Fruit fly (Drosophila melanogaster): ENCODE data around the gene CG14610.
A peak's percentile ranks its signal among the peaks of the same experiment; 100 is the strongest.

The CG14610 gene

dm6 chr3R:7127966-7128365, 16.1 kb downstream of the CG14610 start, which contains the start of gene CG10068 (continued):
- TF ChIP-seq CG12391 (tag; optimal IDR thresholded peaks at IDR 0.05): peak; percentile 95
- peak; percentile 84 for TF ChIP-seq nau (GFP tag; optimal IDR thresholded peaks at IDR 0.05)
- peak; percentile 77 for TF ChIP-seq CG6854 (GFP tag; optimal IDR thresholded peaks at IDR 0.05)
- peak; percentile 88 for TF ChIP-seq CoRest (tag; optimal IDR thresholded peaks at IDR 0.05)
- peak; percentile 87 for TF ChIP-seq CG13624 (GFP tag; optimal IDR thresholded peaks at IDR 0.05)
- TF ChIP-seq Nf-YA (GFP tag; IDR thresholded peaks at IDR 0.05): peak; percentile 89
- peak; percentile 92 for TF ChIP-seq HmgZ (tag; optimal IDR thresholded peaks at IDR 0.05)
- peak; percentile 83 for TF ChIP-seq CG8944 (GFP tag; optimal IDR thresholded peaks at IDR 0.05)
- no peak for TF ChIP-seq Poxn (GFP tag; IDR thresholded peaks at IDR 0.05)
- peak; percentile 89 for TF ChIP-seq CG1602 (GFP tag; optimal IDR thresholded peaks at IDR 0.05)
- peak; percentile 91 for TF ChIP-seq CG32532 (GFP tag; IDR thresholded peaks at IDR 0.05)
- peak; percentile 90 for TF ChIP-seq CG17361 (GFP tag; IDR thresholded peaks at IDR 0.05)
- peak; percentile 90 for TF ChIP-seq Ptx1 (GFP tag; IDR thresholded peaks at IDR 0.05)
- no peak for TF ChIP-seq CG8478 (optimal IDR thresholded peaks at IDR 0.05)
- TF ChIP-seq YL-1 (GFP tag; optimal IDR thresholded peaks at IDR 0.05): peak; percentile 49
- TF ChIP-seq abd-A (tag; optimal IDR thresholded peaks at IDR 0.05): peak; percentile 90
- TF ChIP-seq grau (tag; optimal IDR thresholded peaks at IDR 0.05): peak; percentile 84
- TF ChIP-seq BEAF-32 (GFP tag; optimal IDR thresholded peaks at IDR 0.05): peak; percentile 44
- TF ChIP-seq Bgb (GFP tag; IDR thresholded peaks at IDR 0.05; ENCODE audit: partially characterized antibody): no peak
- peak; percentile 81 for TF ChIP-seq CG12942 (GFP tag; optimal IDR thresholded peaks at IDR 0.05)
- TF ChIP-seq CG6765 (GFP tag; optimal IDR thresholded peaks at IDR 0.05): peak; percentile 69
- peak; percentile 69 for TF ChIP-seq CG10565 (GFP tag; optimal IDR thresholded peaks at IDR 0.05)
- TF ChIP-seq CG15073 (GFP tag; optimal IDR thresholded peaks at IDR 0.05): no peak
- TF ChIP-seq Neu2 (GFP tag; optimal IDR thresholded peaks at IDR 0.05; ENCODE audit: borderline replicate concordance): peak; percentile 68
- peak; percentile 92 for TF ChIP-seq tgo (GFP tag; IDR thresholded peaks at IDR 0.05)
- peak; percentile 80 for TF ChIP-seq Spps (tag; optimal IDR thresholded peaks at IDR 0.05)
- peak; percentile 93 for TF ChIP-seq CG11695 (GFP tag; IDR thresholded peaks at IDR 0.05)
- no peak for TF ChIP-seq Doc2 (GFP tag; IDR thresholded peaks at IDR 0.05)
- no peak for TF ChIP-seq CG3847 (GFP tag; IDR thresholded peaks at IDR 0.05)
- TF ChIP-seq zen (tag; optimal IDR thresholded peaks at IDR 0.05): peak; percentile 98
- peak; percentile 84 for TF ChIP-seq CG4820 (GFP tag; optimal IDR thresholded peaks at IDR 0.05)
- TF ChIP-seq CG16815 (GFP tag; optimal IDR thresholded peaks at IDR 0.05): peak; percentile 77
- TF ChIP-seq toy (GFP tag; IDR thresholded peaks at IDR 0.05): 0 out of 2 replicates have a peak, but pooled peaks have one; percentile 41
- no peak for TF ChIP-seq sc (optimal IDR thresholded peaks at IDR 0.05)
- peak; percentile 69 for TF ChIP-seq sc (GFP tag; optimal IDR thresholded peaks at IDR 0.05)
- peak; percentile 89 for TF ChIP-seq CG14014 (GFP tag; IDR thresholded peaks at IDR 0.05)
- peak; percentile 98 for TF ChIP-seq stwl (tag; optimal IDR thresholded peaks at IDR 0.05)
- TF ChIP-seq ham (GFP tag; IDR thresholded peaks at IDR 0.05): no peak
- TF ChIP-seq lola (GFP tag; optimal IDR thresholded peaks at IDR 0.05): peak in 1 of 3 experiments; percentile 91
- TF ChIP-seq Hsf (GFP tag; optimal IDR thresholded peaks at IDR 0.05): peak; percentile 90
- TF ChIP-seq corto (GFP tag; optimal IDR thresholded peaks at IDR 0.05): peak; percentile 45
- peak; percentile 90 for TF ChIP-seq CG10959 (GFP tag; IDR thresholded peaks at IDR 0.05)
- TF ChIP-seq org-1 (GFP tag; optimal IDR thresholded peaks at IDR 0.05): peak; percentile 73
- peak; percentile 75 for TF ChIP-seq her (GFP tag; optimal IDR thresholded peaks at IDR 0.05)
- TF ChIP-seq MESR4 (GFP tag; optimal IDR thresholded peaks at IDR 0.05): peak; percentile 41
- peak; percentile 67; the same call in 2 of the 3 replicates for TF ChIP-seq CG7357 (GFP tag; IDR thresholded peaks at IDR 0.05)
- peak; percentile 90 for TF ChIP-seq CG1024 (GFP tag; IDR thresholded peaks at IDR 0.05)
- peak; percentile 61 for TF ChIP-seq TFAM (GFP tag; optimal IDR thresholded peaks at IDR 0.05)
- peak; percentile 84 for TF ChIP-seq Blimp-1 (GFP tag; optimal IDR thresholded peaks at IDR 0.05)
- peak; percentile 72 for TF ChIP-seq CG9876 (GFP tag; optimal IDR thresholded peaks at IDR 0.05)
- peak; percentile 69 for TF ChIP-seq CG9817 (tag; optimal IDR thresholded peaks at IDR 0.05)
- TF ChIP-seq Ravus (GFP tag; IDR thresholded peaks at IDR 0.05): peak; percentile 21
